Fruit fly (Drosophila melanogaster): ENCODE results near the gene MED10.

dm6 chr3L:16275391-16276017, 43.6 kb downstream of the MED10 start:
- TF ChIP-seq psq (optimal IDR thresholded peaks at IDR 0.05): no peak
- no peak for TF ChIP-seq pan (optimal IDR thresholded peaks at IDR 0.05)
- no peak for TF ChIP-seq usp (GFP tag; optimal IDR thresholded peaks at IDR 0.05)
- no peak for TF ChIP-seq CG8478 (optimal IDR thresholded peaks at IDR 0.05)
